Worm (Caenorhabditis elegans) whole organism, L1 larva: ENCODE data around the gene F55A11.8.
A peak's percentile ranks its signal among the peaks of the same experiment; 100 is the strongest.

ENCODE experiments used
- C04F5.9 ChIP-seq: sonication (generic microtip); optimal IDR thresholded peaks from 2 replicates; lab custom pipeline; 2016; ENCODE audit warnings: missing genetic modification characterization, missing compliant biosample characterization
- C16A3.4 ChIP-seq: fragments of 150-350 bp; optimal IDR thresholded peaks from 2 replicates; lab custom pipeline; 2014; ENCODE audit warnings: missing biosample characterization, missing genetic modification characterization
- C34B4.2 ChIP-seq: sonication (generic microtip); optimal IDR thresholded peaks from 2 replicates; lab custom pipeline; 2017; ENCODE audit warnings: mild to moderate bottlenecking, missing genetic modification characterization, missing compliant biosample characterization
- Y116A8C.19 ChIP-seq: sonication (generic microtip); optimal IDR thresholded peaks from 2 replicates; lab custom pipeline; 2016; ENCODE audit warnings: missing compliant biosample characterization, missing genetic modification characterization, borderline replicate concordance
- aha-1 ChIP-seq: fragments of 150-350 bp; optimal IDR thresholded peaks from 2 replicates; lab custom pipeline; 2014; ENCODE audit warnings: missing biosample characterization, missing genetic modification characterization
- blmp-1 ChIP-seq: fragments of 150-350 bp; optimal IDR thresholded peaks from 2 replicates; lab custom pipeline; 2014; ENCODE audit warnings: missing biosample characterization, missing genetic modification characterization
- ceh-63 ChIP-seq: fragments of 200-800 bp; sonication (Bioruptor generic); optimal IDR thresholded peaks from 2 replicates; lab custom pipeline; 2018; ENCODE audit warnings: mild to moderate bottlenecking, missing genetic modification characterization, missing compliant biosample characterization
- ceh-82 ChIP-seq, 3 experiments: fragments of 150-350 bp in 1 of 3; sonication (generic microtip) in 2 of 3; optimal IDR thresholded peaks; 2 replicates each; lab custom pipeline; 2014 to 2017; ENCODE audit warnings: missing biosample characterization in 3 of 3, missing genetic modification characterization in 3 of 3
- ceh-88 ChIP-seq: fragments of 200-800 bp; sonication (Bioruptor generic); IDR thresholded peaks from 2 replicates; pipeline ENCODE4 v1.3.6; 2022; ENCODE audit warnings: missing genetic modification characterization, missing compliant biosample characterization
- ces-1 ChIP-seq: fragments of 150-350 bp; optimal IDR thresholded peaks from 2 replicates; lab custom pipeline; 2014; ENCODE audit warnings: missing biosample characterization, missing genetic modification reagents, missing genetic modification characterization
- dsc-1 ChIP-seq: sonication (generic microtip); optimal IDR thresholded peaks from 2 replicates; lab custom pipeline; 2016; ENCODE audit warnings: mild to moderate bottlenecking, missing genetic modification characterization, missing compliant biosample characterization
- elt-3 ChIP-seq, 6 experiments: fragments of 150-350 bp in 1 of 6; sonication (generic microtip); optimal IDR thresholded peaks; 2 replicates each; lab custom pipeline; 2017 to 2018; ENCODE audit warnings: missing biosample characterization in 6 of 6, missing genetic modification characterization in 6 of 6, inconsistent platforms in 1 of 6
- ets-5 ChIP-seq: fragments of 200-800 bp; sonication (Bioruptor generic); IDR thresholded peaks from 2 replicates; pipeline ENCODE4 v1.3.6; 2022; ENCODE audit warnings: missing genetic modification characterization, missing compliant biosample characterization
- grh-1 ChIP-seq: fragments of 200-800 bp; sonication (Bioruptor generic); IDR thresholded peaks from 2 replicates; pipeline ENCODE4 v1.3.6; 2022; ENCODE audit warnings: missing genetic modification reagents, missing genetic modification characterization, missing compliant biosample characterization
- hpl-2 ChIP-seq: fragments of 150-350 bp; optimal IDR thresholded peaks from 2 replicates; lab custom pipeline; 2014; ENCODE audit warnings: missing biosample characterization, missing genetic modification reagents, missing genetic modification characterization
- jun-1 ChIP-seq: fragments of 150-350 bp; optimal IDR thresholded peaks from 2 replicates; lab custom pipeline; 2014; ENCODE audit warnings: missing biosample characterization, missing genetic modification reagents, missing genetic modification characterization
- lin-14 ChIP-seq: fragments of 200-800 bp; sonication (Bioruptor generic); optimal IDR thresholded peaks from 2 replicates; lab custom pipeline; 2018; ENCODE audit warnings: mild to moderate bottlenecking, missing genetic modification characterization, moderate library complexity, missing compliant biosample characterization
- lin-15B ChIP-seq: fragments of 150-350 bp; sonication (generic microtip); optimal IDR thresholded peaks from 3 replicates; lab custom pipeline; 2014; ENCODE audit warnings: missing biosample characterization, missing genetic modification characterization
- lin-35 ChIP-seq, 2 experiments: fragments of 150-350 bp; optimal IDR thresholded peaks; 2 replicates each; lab custom pipeline; 2014; ENCODE audit warnings: missing biosample characterization in 2 of 2, missing genetic modification characterization in 2 of 2, missing genetic modification reagents in 2 of 2
- lsy-2 ChIP-seq, 2 experiments: fragments of 150-350 bp; optimal IDR thresholded peaks; 2 replicates each; lab custom pipeline; 2014; ENCODE audit warnings: missing biosample characterization in 2 of 2, missing genetic modification characterization in 2 of 2
- nhr-11 ChIP-seq: fragments of 150-350 bp; optimal IDR thresholded peaks from 2 replicates; lab custom pipeline; 2014; ENCODE audit warnings: missing biosample characterization, missing genetic modification characterization
- nhr-19 ChIP-seq: fragments of 200-800 bp; sonication (Bioruptor generic); conservative IDR thresholded peaks from 2 replicates; pipeline ENCODE4 v1.3.6; 2022; ENCODE audit warnings: missing genetic modification characterization, missing compliant biosample characterization
- nhr-71 ChIP-seq: sonication (generic microtip); optimal IDR thresholded peaks from 2 replicates; lab custom pipeline; 2016; ENCODE audit warnings: mild to moderate bottlenecking, missing genetic modification characterization, moderate library complexity, missing compliant biosample characterization
- nhr-85 ChIP-seq: sonication (generic microtip); peaks from one replicate; lab custom pipeline; 2016; ENCODE audit warnings: missing genetic modification characterization, inconsistent platforms, missing compliant biosample characterization
- nhr-90 ChIP-seq: sonication (generic microtip); optimal IDR thresholded peaks from 2 replicates; lab custom pipeline; 2016; ENCODE audit warnings: mild to moderate bottlenecking, missing genetic modification characterization, missing compliant biosample characterization; ENCODE audit not compliant: poor library complexity
- pag-3 ChIP-seq: sonication (generic microtip); optimal IDR thresholded peaks from 2 replicates; lab custom pipeline; 2017; ENCODE audit warnings: missing genetic modification characterization, mild to moderate bottlenecking, missing compliant biosample characterization, antibody characterized with exemption, borderline replicate concordance; ENCODE audit not compliant: insufficient read depth
- pax-3 ChIP-seq: fragments of 200-800 bp; sonication (Bioruptor generic); optimal IDR thresholded peaks from 2 replicates; lab custom pipeline; 2018; ENCODE audit warnings: mild to moderate bottlenecking, missing genetic modification characterization, moderate library complexity, missing compliant biosample characterization
- rnt-1 ChIP-seq: sonication (generic microtip); optimal IDR thresholded peaks from 2 replicates; lab custom pipeline; 2016; ENCODE audit warnings: mild to moderate bottlenecking, missing genetic modification characterization, moderate library complexity, missing compliant biosample characterization
- skn-1 ChIP-seq: fragments of 150-350 bp; optimal IDR thresholded peaks from 2 replicates; lab custom pipeline; 2014; ENCODE audit warnings: missing biosample characterization, missing genetic modification characterization
- snu-23 ChIP-seq: sonication (generic microtip); optimal IDR thresholded peaks from 2 replicates; lab custom pipeline; 2016; ENCODE audit warnings: missing genetic modification characterization, missing compliant biosample characterization
- sptf-1 ChIP-seq: fragments of 150-350 bp; optimal IDR thresholded peaks from 2 replicates; lab custom pipeline; 2014; ENCODE audit warnings: missing biosample characterization, missing genetic modification characterization
- sup-37 ChIP-seq: fragments of 200-800 bp; sonication (Bioruptor generic); optimal IDR thresholded peaks from 2 replicates; lab custom pipeline; 2018; ENCODE audit warnings: mild to moderate bottlenecking, missing genetic modification characterization, missing compliant biosample characterization
- swsn-7 ChIP-seq: sonication (generic microtip); optimal IDR thresholded peaks from 2 replicates; lab custom pipeline; 2016; ENCODE audit warnings: missing genetic modification characterization, missing compliant biosample characterization
- unc-130 ChIP-seq: fragments of 150-350 bp; optimal IDR thresholded peaks from 2 replicates; lab custom pipeline; 2017; ENCODE audit warnings: missing biosample characterization, missing genetic modification characterization, inconsistent platforms
- unc-86 ChIP-seq: sonication (generic microtip); optimal IDR thresholded peaks from 2 replicates; lab custom pipeline; 2016; ENCODE audit warnings: missing genetic modification characterization, missing compliant biosample characterization
- vab-15 ChIP-seq: sonication (generic microtip); optimal IDR thresholded peaks from 2 replicates; lab custom pipeline; 2017; ENCODE audit warnings: missing genotype, mild to moderate bottlenecking, missing genetic modification characterization, missing compliant biosample characterization
- zip-4 ChIP-seq: fragments of 200-800 bp; sonication (Bioruptor generic); optimal IDR thresholded peaks from 2 replicates; lab custom pipeline; 2018; ENCODE audit warnings: mild to moderate bottlenecking, missing genetic modification characterization, moderate library complexity, missing compliant biosample characterization
- ztf-11 ChIP-seq, 2 experiments: sonication (generic microtip); optimal IDR thresholded peaks; 2 replicates each; lab custom pipeline; 2016 to 2017; ENCODE audit warnings: missing genetic modification characterization in 2 of 2, missing biosample characterization in 1 of 2, missing compliant biosample characterization in 1 of 2

F55A11.8 gene

DNA sequence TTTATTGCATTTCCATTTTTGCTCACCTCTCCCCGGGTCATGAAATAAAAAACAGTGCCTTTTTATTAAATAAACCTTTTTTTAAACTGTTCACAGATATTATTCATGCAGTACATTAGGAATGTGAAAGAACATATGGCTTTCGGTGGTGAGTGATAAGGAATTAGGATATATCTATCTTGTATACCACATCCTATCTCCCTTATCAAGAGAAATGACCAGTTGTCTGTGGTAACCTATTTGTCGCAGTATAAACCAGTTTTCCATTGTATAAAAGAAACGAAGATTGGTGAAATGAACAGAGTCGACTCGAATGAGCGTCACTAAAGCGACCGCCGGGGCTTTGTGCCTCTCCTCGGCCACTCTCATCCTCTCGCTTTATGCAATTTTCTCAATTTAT is 41.3 kb downstream of the F55A11.8 start, which contains the start of gene col-158:
Gene col-158 (plus strand): TSS at position 301 of the 400 bp plus-strand sequence.
- TF ChIP-seq snu-23 (GFP tag; lab: Kevin White, UChicago) (no peak), jun-1 (tag; lab: Kevin White, UChicago) (no peak), nhr-19 (GFP tag; lab: Robert Waterston, UW) (no peak), C34B4.2 (no peak), swsn-7 (no peak), Y116A8C.19 (tag; lab: Kevin White, UChicago) (no peak), aha-1 (tag; lab: Kevin White, UChicago) (no peak), ztf-11 (tag; optimal IDR thresholded peaks at IDR 0.05; lab: Kevin White, UChicago) (no peak), elt-3 (tag; optimal IDR thresholded peaks at IDR 0.05; lab: Kevin White, UChicago) (peak in 1 of 6 experiments; percentile 5), pax-3 (tag; lab: Kevin White, UChicago) (no peak), nhr-90 (no peak), blmp-1 (peak; percentile 14), grh-1 (0 out of 2 replicates have a peak, but pooled peaks have one; percentile 16)

DNA sequence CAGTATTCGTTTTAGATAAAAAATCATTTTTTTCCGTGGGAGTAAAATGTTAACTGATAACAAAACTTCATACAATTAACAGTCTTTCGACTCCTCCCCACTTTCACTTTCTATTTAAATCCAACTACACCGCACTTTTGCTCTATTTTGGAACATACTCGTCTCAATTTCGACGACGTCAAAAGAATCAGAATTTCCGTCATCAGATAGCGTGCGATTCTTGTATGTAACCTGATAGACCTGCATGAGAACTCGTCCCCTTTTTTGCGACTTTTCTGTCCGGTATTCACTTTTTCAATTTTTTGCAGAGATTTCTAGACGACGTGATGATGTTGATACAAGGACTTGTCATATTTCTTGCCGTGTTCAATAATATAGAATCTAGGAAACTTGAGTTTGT is 45.3 kb downstream of the F55A11.8 start, which contains the start of gene pho-8:
Gene pho-8 (plus strand): TSS at position 301 of the 400 bp plus-strand sequence.
- no peak for TF ChIP-seq dsc-1 (tag; lab: Kevin White, UChicago)
- no peak for TF ChIP-seq nhr-85 (tag; lab: Kevin White, UChicago)
- no peak for TF ChIP-seq sptf-1
- TF ChIP-seq C16A3.4 (tag; lab: Kevin White, UChicago): no peak
- no peak for TF ChIP-seq lin-15B (tag; lab: Kevin White, UChicago)
- no peak for TF ChIP-seq unc-86 (tag; lab: Kevin White, UChicago)
- TF ChIP-seq ceh-88 (GFP tag; lab: Robert Waterston, UW): no peak
- TF ChIP-seq vab-15 (tag; lab: Kevin White, UChicago): no peak
- no peak for TF ChIP-seq nhr-11 (tag; lab: Kevin White, UChicago)
- no peak for TF ChIP-seq nhr-90
- no peak for TF ChIP-seq ceh-82 (tag; optimal IDR thresholded peaks at IDR 0.05; lab: Kevin White, UChicago)
- no peak for TF ChIP-seq aha-1 (tag; lab: Kevin White, UChicago)
- TF ChIP-seq lin-35 (GFP tag; optimal IDR thresholded peaks at IDR 0.05; lab: Kevin White, UChicago): no peak
- TF ChIP-seq ceh-63 (GFP tag; lab: Kevin White, UChicago): no peak
- TF ChIP-seq hpl-2 (GFP tag; lab: Kevin White, UChicago): no peak
- no peak for TF ChIP-seq ces-1

DNA sequence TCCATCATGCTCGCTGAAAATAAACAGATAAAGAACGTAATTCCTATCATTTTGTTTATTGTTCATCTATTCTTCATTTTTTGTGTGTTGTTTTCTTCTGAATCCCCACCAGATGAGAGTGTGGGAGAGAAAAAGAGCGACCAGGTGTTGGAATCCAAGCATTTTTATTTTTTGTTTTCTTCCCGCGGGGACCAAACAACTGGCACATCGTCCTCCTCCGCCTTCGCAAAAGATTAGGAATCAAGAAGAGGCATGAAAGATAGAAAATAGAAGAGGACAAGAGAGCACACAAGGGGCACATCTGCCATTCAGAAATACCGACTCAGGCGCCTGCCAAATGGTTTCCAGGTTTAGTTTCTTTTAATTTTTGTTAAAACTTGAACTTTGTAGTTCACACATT is 48.1 kb downstream of the F55A11.8 start, which contains the start of gene R13H4.2:
Gene R13H4.2 (plus strand): TSS at position 319 of the 400 bp plus-strand sequence.
- TF ChIP-seq ets-5 (GFP tag; lab: Robert Waterston, UW) (no peak), snu-23 (GFP tag; lab: Kevin White, UChicago) (peak; percentile 19), nhr-19 (GFP tag; lab: Robert Waterston, UW) (peak; percentile 37), aha-1 (tag; lab: Kevin White, UChicago) (no peak), elt-3 (tag; optimal IDR thresholded peaks at IDR 0.05; lab: Kevin White, UChicago) (no peak), ceh-88 (GFP tag; lab: Robert Waterston, UW) (no peak), lsy-2 (tag; optimal IDR thresholded peaks at IDR 0.05; lab: Kevin White, UChicago) (peak in 1 of 2 experiments; percentile 15), ces-1 (no peak), pag-3 (tag; lab: Kevin White, UChicago) (peak; percentile 97), rnt-1 (tag; lab: Kevin White, UChicago) (peak; percentile 73), sptf-1 (no peak), C04F5.9 (tag; lab: Kevin White, UChicago) (no peak), zip-4 (GFP tag; lab: Kevin White, UChicago) (no peak), lin-14 (GFP tag; lab: Kevin White, UChicago) (peak; percentile 76), sup-37 (GFP tag; lab: Kevin White, UChicago) (no peak), unc-130 (tag; lab: Kevin White, UChicago) (peak; percentile 24), pax-3 (tag; lab: Kevin White, UChicago) (no peak), nhr-71 (tag; lab: Kevin White, UChicago) (peak; percentile 68), skn-1 (tag; lab: Kevin White, UChicago) (no peak), nhr-11 (tag; lab: Kevin White, UChicago) (no peak)
